Fruit fly (Drosophila melanogaster): ENCODE results near the gene CG9184.

Gene CG9184

dm6 chr3L:1335989-1336961 lies 13.7 kb upstream of the CG9184 start:
- TF ChIP-seq HLH106 (tag; optimal IDR thresholded peaks at IDR 0.05) (peak; percentile 26), rgr (GFP tag; optimal IDR thresholded peaks at IDR 0.05) (peak; percentile 75), Dfd (GFP tag; optimal IDR thresholded peaks at IDR 0.05) (no peak), Vsx2 (GFP tag; optimal IDR thresholded peaks at IDR 0.05; ENCODE audit: partially characterized antibody) (no peak), CrebA (GFP tag; optimal IDR thresholded peaks at IDR 0.05; ENCODE audit: borderline replicate concordance) (no peak), h (GFP tag; optimal IDR thresholded peaks at IDR 0.05) (peak; percentile 86), dmrt93B (GFP tag; optimal IDR thresholded peaks at IDR 0.05) (no peak), fru (GFP tag; optimal IDR thresholded peaks at IDR 0.05) (peak; percentile 68), OdsH (GFP tag; optimal IDR thresholded peaks at IDR 0.05) (peak; percentile 74), tai (GFP tag; optimal IDR thresholded peaks at IDR 0.05) (no peak), foxo (GFP tag; optimal IDR thresholded peaks at IDR 0.05) (peak in 1 of 2 experiments; percentile 61), CG32264 (GFP tag; optimal IDR thresholded peaks at IDR 0.05) (no peak), Myc (optimal IDR thresholded peaks at IDR 0.05) (no peak), pan (optimal IDR thresholded peaks at IDR 0.05) (no peak), Abd-B (GFP tag; optimal IDR thresholded peaks at IDR 0.05) (no peak), ey (GFP tag; optimal IDR thresholded peaks at IDR 0.05) (peak; percentile 62), lola (GFP tag; optimal IDR thresholded peaks at IDR 0.05) (no peak), jim (GFP tag; optimal IDR thresholded peaks at IDR 0.05) (no peak), usp (GFP tag; optimal IDR thresholded peaks at IDR 0.05) (no peak), Mio (GFP tag; optimal IDR thresholded peaks at IDR 0.05) (no peak), Hnf4 (GFP tag; optimal IDR thresholded peaks at IDR 0.05) (peak; percentile 70), brk (GFP tag; optimal IDR thresholded peaks at IDR 0.05) (no peak), Hr78 (GFP tag; optimal IDR thresholded peaks at IDR 0.05) (no peak), GATAd (GFP tag; optimal IDR thresholded peaks at IDR 0.05) (no peak), dl (GFP tag; optimal IDR thresholded peaks at IDR 0.05; ENCODE audit: insufficient read depth in 1 of 2, partially characterized antibody in 2 of 2) (peak in 1 of 2 experiments; percentile 20), Dif (GFP tag; optimal IDR thresholded peaks at IDR 0.05; ENCODE audit: partially characterized antibody) (peak; percentile 3), sv (GFP tag; optimal IDR thresholded peaks at IDR 0.05) (no peak), Sp1 (GFP tag; optimal IDR thresholded peaks at IDR 0.05) (peak; percentile 4), br (GFP tag; optimal IDR thresholded peaks at IDR 0.05) (peak; percentile 67), N (GFP tag; optimal IDR thresholded peaks at IDR 0.05) (no peak), psq (GFP tag; optimal IDR thresholded peaks at IDR 0.05) (peak; percentile 35), Jra (GFP tag; optimal IDR thresholded peaks at IDR 0.05) (peak; percentile 27), woc (GFP tag; optimal IDR thresholded peaks at IDR 0.05) (peak; percentile 10), sage (GFP tag; optimal IDR thresholded peaks at IDR 0.05) (no peak), CG9705 (GFP tag; optimal IDR thresholded peaks at IDR 0.05) (no peak), Rel (GFP tag; optimal IDR thresholded peaks at IDR 0.05) (peak; percentile 17), Rel (tag; optimal IDR thresholded peaks at IDR 0.05) (peak; percentile 36), dsf (GFP tag; optimal IDR thresholded peaks at IDR 0.05; ENCODE audit: borderline replicate concordance) (no peak), Hr83 (GFP tag; optimal IDR thresholded peaks at IDR 0.05; ENCODE audit: poor library complexity, severe bottlenecking) (no peak)

- TF ChIP-seq ey (GFP tag; optimal IDR thresholded peaks at IDR 0.05): peak; percentile 70
- TF ChIP-seq tai (GFP tag; optimal IDR thresholded peaks at IDR 0.05): no peak
- TF ChIP-seq dl (GFP tag; optimal IDR thresholded peaks at IDR 0.05; ENCODE audit: insufficient read depth in 1 of 2, partially characterized antibody in 2 of 2): peak in 1 of 2 experiments; percentile 22
- TF ChIP-seq Sp1 (GFP tag; optimal IDR thresholded peaks at IDR 0.05): peak; percentile 23
- TF ChIP-seq sage (GFP tag; optimal IDR thresholded peaks at IDR 0.05): no peak
- TF ChIP-seq woc (GFP tag; optimal IDR thresholded peaks at IDR 0.05): peak; percentile 82
- TF ChIP-seq Hr83 (GFP tag; optimal IDR thresholded peaks at IDR 0.05; ENCODE audit: poor library complexity, severe bottlenecking): no peak
- peak; percentile 62 for TF ChIP-seq fru (GFP tag; optimal IDR thresholded peaks at IDR 0.05)
- TF ChIP-seq rgr (GFP tag; optimal IDR thresholded peaks at IDR 0.05): peak; percentile 40
- no peak for TF ChIP-seq pan (optimal IDR thresholded peaks at IDR 0.05)
- no peak for TF ChIP-seq Myc (optimal IDR thresholded peaks at IDR 0.05)
- no peak for TF ChIP-seq dsf (GFP tag; optimal IDR thresholded peaks at IDR 0.05; ENCODE audit: borderline replicate concordance)
- peak; percentile 27 for TF ChIP-seq Jra (GFP tag; optimal IDR thresholded peaks at IDR 0.05)
- peak; percentile 61 for TF ChIP-seq br (GFP tag; optimal IDR thresholded peaks at IDR 0.05)
- TF ChIP-seq psq (GFP tag; optimal IDR thresholded peaks at IDR 0.05): peak; percentile 46
- peak; percentile 65 for TF ChIP-seq HLH106 (tag; optimal IDR thresholded peaks at IDR 0.05)
- TF ChIP-seq h (GFP tag; optimal IDR thresholded peaks at IDR 0.05): peak; percentile 68
- peak; percentile 59 for TF ChIP-seq OdsH (GFP tag; optimal IDR thresholded peaks at IDR 0.05)
- TF ChIP-seq Hnf4 (GFP tag; optimal IDR thresholded peaks at IDR 0.05): peak; percentile 73
- TF ChIP-seq CG9705 (GFP tag; optimal IDR thresholded peaks at IDR 0.05): peak; percentile 9
- TF ChIP-seq dmrt93B (GFP tag; optimal IDR thresholded peaks at IDR 0.05): no peak
- TF ChIP-seq foxo (GFP tag; optimal IDR thresholded peaks at IDR 0.05): peak; percentile 29 to 76
These were observed 12.8 kb upstream of the CG9184 start for dm6 chr3L:1335428-1335764.

All from whole organism, wandering third instar larva.